Fruit fly (Drosophila melanogaster): Measurements from ENCODE around the gene msd5.
A peak's percentile ranks its signal among the peaks of the same experiment; 100 is the strongest.

The msd5 gene

dm6 chr3L:1334571-1335427 lies 1.9 kb upstream of the msd5 start, which contains the start of the genes Hmbs and CG2211 (continued):
- TF ChIP-seq CG18619 (GFP tag; optimal IDR thresholded peaks at IDR 0.05), result peak; percentile 68
- peak; percentile 23 for TF ChIP-seq Hand (GFP tag; optimal IDR thresholded peaks at IDR 0.05)
- TF ChIP-seq HLHmδ (GFP tag; optimal IDR thresholded peaks at IDR 0.05), result peak; percentile 65
- TF ChIP-seq eyg (GFP tag; optimal IDR thresholded peaks at IDR 0.05), result peak; percentile 75
- no peak for TF ChIP-seq CG2199 (GFP tag; IDR thresholded peaks at IDR 0.05)
- TF ChIP-seq Lim3 (GFP tag; IDR thresholded peaks at IDR 0.05), result no peak; the same call in 1 of the 2 replicates
- peak; percentile 87 for TF ChIP-seq Mes4 (GFP tag; optimal IDR thresholded peaks at IDR 0.05)
- peak; percentile 69 for TF ChIP-seq CG7357 (GFP tag; IDR thresholded peaks at IDR 0.05)
- peak; percentile 86 for TF ChIP-seq Meics (GFP tag; optimal IDR thresholded peaks at IDR 0.05)
- no peak for TF ChIP-seq dmrt99B (tag; optimal IDR thresholded peaks at IDR 0.05)
- peak; percentile 83 for TF ChIP-seq Ada2b (GFP tag; IDR thresholded peaks at IDR 0.05)
- TF ChIP-seq Deaf1 (tag; optimal IDR thresholded peaks at IDR 0.05), result peak; percentile 75
- peak; percentile 98 for TF ChIP-seq Ets65A (GFP tag)
- peak; percentile 77 for TF ChIP-seq CG12236 (GFP tag; optimal IDR thresholded peaks at IDR 0.05)
- peak; percentile 84 for TF ChIP-seq nerfin-1 (tag; optimal IDR thresholded peaks at IDR 0.05)
- peak; percentile 97 for TF ChIP-seq CG3995 (GFP tag; optimal IDR thresholded peaks at IDR 0.05)
- no peak for TF ChIP-seq jing (GFP tag; optimal IDR thresholded peaks at IDR 0.05)
- peak; percentile 60 for TF ChIP-seq Nf-YB (GFP tag; optimal IDR thresholded peaks at IDR 0.05)
- TF ChIP-seq CoRest (tag; optimal IDR thresholded peaks at IDR 0.05), result peak; percentile 88
- TF ChIP-seq Adf1 (GFP tag; IDR thresholded peaks at IDR 0.05), result peak; percentile 29; the same call in 1 of the 2 replicates
- peak; percentile 34 for TF ChIP-seq CG9437 (GFP tag; optimal IDR thresholded peaks at IDR 0.05)
- TF ChIP-seq vfl (GFP tag; optimal IDR thresholded peaks at IDR 0.05), result peak; percentile 85
- peak; percentile 80 for TF ChIP-seq mirr (GFP tag; optimal IDR thresholded peaks at IDR 0.05)
- TF ChIP-seq sisA (GFP tag; IDR thresholded peaks at IDR 0.05), result peak; percentile 85
- peak; percentile 60 for TF ChIP-seq CG42726 (GFP tag; IDR thresholded peaks at IDR 0.05; ENCODE audit: partially characterized antibody)
- peak; percentile 89 for TF ChIP-seq CG9609 (GFP tag; optimal IDR thresholded peaks at IDR 0.05)
- TF ChIP-seq CG17568 (GFP tag; optimal IDR thresholded peaks at IDR 0.05), result no peak
- TF ChIP-seq Dp (GFP tag; optimal IDR thresholded peaks at IDR 0.05), result peak; percentile 62
- TF ChIP-seq yki (optimal IDR thresholded peaks at IDR 0.05), result no peak
- peak; percentile 76 for TF ChIP-seq CG11695 (GFP tag; IDR thresholded peaks at IDR 0.05)
- peak; percentile 55 for TF ChIP-seq sima (GFP tag; optimal IDR thresholded peaks at IDR 0.05)
- TF ChIP-seq CG4424 (GFP tag; optimal IDR thresholded peaks at IDR 0.05), result peak; percentile 92
- TF ChIP-seq CG8944 (GFP tag; optimal IDR thresholded peaks at IDR 0.05), result peak; percentile 89
- TF ChIP-seq Kr (GFP tag; optimal IDR thresholded peaks at IDR 0.05), result no peak
- TF ChIP-seq rib (GFP tag; IDR thresholded peaks at IDR 0.05), result peak; percentile 60; the same call in 1 of the 2 replicates
- peak; percentile 26 for TF ChIP-seq CG6654 (GFP tag; optimal IDR thresholded peaks at IDR 0.05)
- peak; percentile 69 for TF ChIP-seq BEAF-32 (GFP tag; optimal IDR thresholded peaks at IDR 0.05)
- no peak for TF ChIP-seq Dip2 (GFP tag; IDR thresholded peaks at IDR 0.05)
- no peak for TF ChIP-seq fd64A (GFP tag; optimal IDR thresholded peaks at IDR 0.05)
- peak; percentile 84 for TF ChIP-seq HLH3B (GFP tag; IDR thresholded peaks at IDR 0.05)
- TF ChIP-seq ssp (GFP tag; IDR thresholded peaks at IDR 0.05), result peak; percentile 84
- TF ChIP-seq trh (GFP tag; optimal IDR thresholded peaks at IDR 0.05), result peak; percentile 83
- TF ChIP-seq Sin3A (optimal IDR thresholded peaks at IDR 0.05), result peak; percentile 91
- TF ChIP-seq nom (GFP tag; optimal IDR thresholded peaks at IDR 0.05), result peak; percentile 29
- TF ChIP-seq CG9727 (GFP tag; optimal IDR thresholded peaks at IDR 0.05), result peak; percentile 87
- TF ChIP-seq CG1529 (GFP tag; optimal IDR thresholded peaks at IDR 0.05), result peak; percentile 44
- no peak for TF ChIP-seq CkIIα-i1 (GFP tag; IDR thresholded peaks at IDR 0.05)
- TF ChIP-seq CG13624 (GFP tag; optimal IDR thresholded peaks at IDR 0.05), result peak; percentile 90
- TF ChIP-seq CG30403 (GFP tag; optimal IDR thresholded peaks at IDR 0.05), result peak; percentile 89
- no peak for TF ChIP-seq ato (GFP tag; IDR thresholded peaks at IDR 0.05; ENCODE audit: partially characterized antibody)

Data from whole organism, embryonic.